Fruit fly (Drosophila melanogaster) whole organism: ENCODE results near the gene smp-30.

Experiments used
- CG8478 ChIP-seq: fragments of >200 bp; optimal IDR thresholded peaks from 2 replicates; lab custom pipeline; 2018; ENCODE audit warnings: inconsistent platforms
- pan ChIP-seq: fragments of >200 bp; optimal IDR thresholded peaks from 2 replicates; lab custom pipeline; 2017
- psq ChIP-seq: fragments of >200 bp; optimal IDR thresholded peaks from 2 replicates; lab custom pipeline; 2017
- usp ChIP-seq: fragments of >200 bp; optimal IDR thresholded peaks from 2 replicates; lab custom pipeline; 2017; ENCODE audit warnings: missing biosample characterization, missing genetic modification characterization, mixed read lengths

DNA sequence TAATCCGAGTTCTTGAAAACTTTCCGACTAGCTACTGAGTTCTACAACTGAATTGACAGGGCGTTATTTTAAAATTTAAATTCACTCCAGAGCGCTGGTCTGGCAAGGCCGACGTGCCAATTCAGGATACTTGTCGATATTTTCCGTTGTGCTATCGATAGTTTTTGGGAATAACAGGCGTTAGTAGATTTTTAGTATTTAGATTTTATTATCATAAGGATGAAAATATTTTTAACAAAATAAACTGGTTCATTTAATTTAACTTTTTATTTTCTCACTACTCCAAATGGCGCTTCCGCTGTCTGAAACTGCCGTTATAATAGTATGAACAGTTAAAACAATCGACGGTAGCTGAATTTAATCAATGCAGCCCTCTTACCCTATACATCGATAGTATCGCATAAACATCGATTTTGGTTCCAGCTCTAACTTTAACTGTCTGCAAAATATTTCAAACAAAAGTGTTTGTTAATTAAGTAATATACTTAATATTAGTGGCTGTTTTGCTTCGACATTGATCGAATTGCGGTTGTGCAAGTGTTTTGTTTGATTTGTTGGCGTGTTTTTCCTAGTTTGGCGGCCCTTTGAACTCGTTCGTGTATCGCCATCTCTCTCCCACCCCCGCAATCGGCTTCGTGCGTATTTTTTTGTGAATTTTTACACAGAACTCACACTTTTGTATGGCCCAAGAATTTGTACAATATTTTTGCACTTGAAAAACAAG, 9.7 kb downstream of the smp-30 start, which contains the start of the genes eff and jvl:
- TF ChIP-seq CG8478 (lab: Kevin White, UChicago) (no peak), pan (lab: Kevin White, UChicago) (no peak), usp (GFP tag; lab: Kevin White, UChicago) (no peak), psq (no peak)
